Fruit fly (Drosophila melanogaster) whole organism, embryonic: ENCODE data around the gene CG31161.

Source experiments
- Abd-B ChIP-seq: fragments of 200-800 bp; sonication (Bioruptor generic); optimal IDR thresholded peaks from 2 replicates; lab custom pipeline; 2018; ENCODE audit warnings: missing biosample characterization, mild to moderate bottlenecking, missing genetic modification characterization, moderate library complexity
- CG10431 ChIP-seq: fragments of 200-800 bp; sonication (Bioruptor generic); optimal IDR thresholded peaks from 3 replicates; lab custom pipeline; 2018; ENCODE audit warnings: missing biosample characterization, mild to moderate bottlenecking, missing genetic modification characterization
- CG13775 ChIP-seq: fragments of 200-800 bp; sonication (Bioruptor generic); optimal IDR thresholded peaks from 3 replicates; lab custom pipeline; 2017; ENCODE audit warnings: missing biosample characterization, mild to moderate bottlenecking, missing genetic modification characterization
- CG15269 ChIP-seq: fragments of 200-800 bp; sonication (Bioruptor generic); optimal IDR thresholded peaks from 2 replicates; lab custom pipeline; 2018; ENCODE audit warnings: missing biosample characterization, mild to moderate bottlenecking, missing genetic modification characterization, moderate library complexity
- CG18011 ChIP-seq: fragments of 200-800 bp; sonication (Bioruptor generic); optimal IDR thresholded peaks from 2 replicates; lab custom pipeline; 2017; ENCODE audit warnings: missing biosample characterization, missing genetic modification characterization, mild to moderate bottlenecking, moderate library complexity, missing genotype
- CG34422 ChIP-seq: fragments of 200-800 bp; sonication (Bioruptor generic); IDR thresholded peaks from 3 replicates; pipeline ENCODE4 v1.3.6; 2022; ENCODE audit warnings: missing biosample characterization, missing genetic modification characterization
- CG3995 ChIP-seq: fragments of 200-800 bp; sonication (Bioruptor generic); optimal IDR thresholded peaks from 3 replicates; lab custom pipeline; 2016; ENCODE audit warnings: missing biosample characterization, missing genetic modification characterization
- CG4854 ChIP-seq: fragments of 200-800 bp; sonication (Bioruptor generic); optimal IDR thresholded peaks from 2 replicates; lab custom pipeline; 2016; ENCODE audit warnings: missing biosample characterization, missing genetic modification characterization, inconsistent platforms
- CG7271 ChIP-seq: fragments of 200-800 bp; sonication (Bioruptor generic); optimal IDR thresholded peaks from 2 replicates; lab custom pipeline; 2018; ENCODE audit warnings: missing biosample characterization, mild to moderate bottlenecking, missing genetic modification characterization, moderate library complexity
- Dek ChIP-seq: fragments of 200-800 bp; sonication (Bioruptor generic); optimal IDR thresholded peaks from 3 replicates; lab custom pipeline; 2019; ENCODE audit warnings: missing biosample characterization, mild to moderate bottlenecking, missing genetic modification characterization, moderate library complexity
- Dfd ChIP-seq, 2 experiments: fragments of >200 bp; optimal IDR thresholded peaks; 2 replicates each; lab custom pipeline; 2017; ENCODE audit warnings: missing biosample characterization in 2 of 2, missing genetic modification characterization in 2 of 2
- Dip2 ChIP-seq: fragments of 200-800 bp; sonication (Bioruptor generic); IDR thresholded peaks from 2 replicates; pipeline ENCODE4 v1.3.6; 2022; ENCODE audit warnings: missing biosample characterization, missing genetic modification characterization
- Doc3 ChIP-seq: fragments of 200-800 bp; sonication (Bioruptor generic); IDR thresholded peaks from 3 replicates; pipeline ENCODE4 v1.3.6; 2022; ENCODE audit warnings: missing biosample characterization, missing genetic modification characterization; ENCODE audit not compliant: partially characterized antibody
- Drgx ChIP-seq: fragments of 200-800 bp; sonication (Bioruptor generic); IDR thresholded peaks from 2 replicates; pipeline ENCODE4 v1.3.6; 2022; ENCODE audit warnings: missing biosample characterization, missing genetic modification characterization
- Kr ChIP-seq: fragments of 200-800 bp; sonication (Bioruptor generic); optimal IDR thresholded peaks from 2 replicates; lab custom pipeline; 2017; ENCODE audit warnings: missing biosample characterization, mild to moderate bottlenecking, missing genetic modification characterization
- Lhr ChIP-seq: fragments of 200-800 bp; sonication (Bioruptor generic); optimal IDR thresholded peaks from 3 replicates; lab custom pipeline; 2017; ENCODE audit warnings: mild to moderate bottlenecking, missing biosample characterization, missing genetic modification reagents, missing genetic modification characterization
- Nf-YC ChIP-seq: fragments of 200-800 bp; optimal IDR thresholded peaks from 3 replicates; lab custom pipeline; 2019; ENCODE audit warnings: missing biosample characterization, mild to moderate bottlenecking, missing genetic modification characterization, moderate library complexity
- PHDP ChIP-seq: fragments of 200-800 bp; sonication (Bioruptor generic); optimal IDR thresholded peaks from 3 replicates; lab custom pipeline; 2018; ENCODE audit warnings: missing biosample characterization, mild to moderate bottlenecking, missing genetic modification characterization, moderate library complexity
- Pdp1 ChIP-seq, 2 experiments: fragments of 200-800 bp; sonication (Bioruptor generic); optimal IDR thresholded peaks; 3 replicates each; lab custom pipeline; 2016; ENCODE audit warnings: missing biosample characterization in 2 of 2, missing genetic modification characterization in 2 of 2, mild to moderate bottlenecking in 1 of 2, moderate library complexity in 1 of 2
- Rx ChIP-seq: fragments of 200-800 bp; sonication (Bioruptor generic); IDR thresholded peaks from 2 replicates; pipeline ENCODE4 v1.3.6; 2022; ENCODE audit warnings: missing biosample characterization, missing genetic modification characterization
- Taf1 ChIP-seq: fragments of 200-800 bp; sonication (Bioruptor generic); IDR thresholded peaks from 2 replicates; pipeline ENCODE4 v1.3.6; 2022; ENCODE audit warnings: missing biosample characterization, missing genetic modification characterization
- Tbp ChIP-seq: fragments of >200 bp; optimal IDR thresholded peaks from 2 replicates; lab custom pipeline; 2018; ENCODE audit warnings: missing biosample characterization, missing genetic modification characterization
- Vsx1 ChIP-seq: fragments of 200-800 bp; sonication (Bioruptor generic); optimal IDR thresholded peaks from 2 replicates; lab custom pipeline; 2017; ENCODE audit warnings: missing biosample characterization, mild to moderate bottlenecking, missing genetic modification characterization, missing genetic modification reagents
- bab2 ChIP-seq: fragments of 200-800 bp; sonication (Bioruptor generic); optimal IDR thresholded peaks from 2 replicates; lab custom pipeline; 2016; ENCODE audit warnings: missing biosample characterization, missing genetic modification characterization
- cato ChIP-seq: fragments of 200-800 bp; sonication (Bioruptor generic); optimal IDR thresholded peaks from 2 replicates; lab custom pipeline; 2016; ENCODE audit warnings: missing biosample characterization, missing genetic modification characterization, borderline replicate concordance
- chif ChIP-seq, 2 experiments: fragments of 200-800 bp; sonication (Bioruptor generic); optimal IDR thresholded peaks; 3 replicates each; lab custom pipeline; 2016; ENCODE audit warnings: missing biosample characterization in 2 of 2, missing genetic modification characterization in 2 of 2
- chn ChIP-seq: fragments of 200-800 bp; sonication (Bioruptor generic); optimal IDR thresholded peaks from 2 replicates; lab custom pipeline; 2016; ENCODE audit warnings: missing biosample characterization, missing genetic modification characterization
- dati ChIP-seq: fragments of 200-800 bp; sonication (Bioruptor generic); IDR thresholded peaks from 2 replicates; pipeline ENCODE4 v1.3.6; 2022; ENCODE audit warnings: missing biosample characterization, missing genetic modification characterization
- dysf ChIP-seq: fragments of 200-800 bp; sonication (Bioruptor generic); IDR thresholded peaks from 3 replicates; pipeline ENCODE4 v1.3.6; 2022; ENCODE audit warnings: missing biosample characterization, missing genetic modification characterization
- ems ChIP-seq: fragments of 200-800 bp; sonication (Bioruptor generic); optimal IDR thresholded peaks from 3 replicates; lab custom pipeline; 2016; ENCODE audit warnings: missing biosample characterization, missing genetic modification characterization
- fd102C ChIP-seq: fragments of 200-800 bp; sonication (Bioruptor generic); optimal IDR thresholded peaks from 2 replicates; lab custom pipeline; 2018; ENCODE audit warnings: missing biosample characterization, mild to moderate bottlenecking, missing genetic modification characterization, moderate library complexity
- fd3F ChIP-seq: fragments of 200-800 bp; sonication (Bioruptor generic); optimal IDR thresholded peaks from 2 replicates; lab custom pipeline; 2018; ENCODE audit warnings: missing biosample characterization, mild to moderate bottlenecking, missing genetic modification characterization, moderate library complexity
- fru ChIP-seq: fragments of >200 bp; optimal IDR thresholded peaks from 2 replicates; lab custom pipeline; 2017
- fu2 ChIP-seq: fragments of 200-800 bp; sonication (Bioruptor generic); optimal IDR thresholded peaks from 2 replicates; lab custom pipeline; 2016; ENCODE audit warnings: missing biosample characterization, missing genetic modification characterization
- gt ChIP-seq: fragments of 200-800 bp; sonication (Bioruptor generic); IDR thresholded peaks from 2 replicates; pipeline ENCODE4 v1.3.6; 2022; ENCODE audit warnings: missing biosample characterization, missing genetic modification characterization
- hb ChIP-seq: fragments of 200-800 bp; sonication (Bioruptor generic); IDR thresholded peaks from 3 replicates; pipeline ENCODE4 v1.3.6; 2022; ENCODE audit warnings: missing biosample characterization, missing genetic modification characterization; ENCODE audit not compliant: partially characterized antibody
- hbn ChIP-seq: fragments of 200-800 bp; sonication (Bioruptor generic); IDR thresholded peaks from 2 replicates; pipeline ENCODE4 v1.3.6; 2022; ENCODE audit warnings: missing biosample characterization, missing genetic modification characterization; ENCODE audit not compliant: partially characterized antibody
- insv ChIP-seq, 2 experiments: fragments of 200-800 bp; sonication (Bioruptor generic); optimal IDR thresholded peaks; 3 replicates each; lab custom pipeline; 2016 to 2018; ENCODE audit warnings: missing biosample characterization in 2 of 2, missing genetic modification characterization in 2 of 2
- kay ChIP-seq: fragments of 200-800 bp; sonication (Bioruptor generic); optimal IDR thresholded peaks from 2 replicates; lab custom pipeline; 2016; ENCODE audit warnings: missing biosample characterization, missing genetic modification characterization
- klu ChIP-seq: fragments of 200-800 bp; sonication (Bioruptor generic); IDR thresholded peaks from 2 replicates; pipeline ENCODE4 v1.3.6; 2022; ENCODE audit warnings: missing biosample characterization, missing genetic modification characterization
- knrl ChIP-seq: fragments of 200-800 bp; sonication (Bioruptor generic); IDR thresholded peaks from 3 replicates; pipeline ENCODE4 v1.3.6; 2022; ENCODE audit warnings: missing biosample characterization, missing genetic modification characterization; ENCODE audit not compliant: partially characterized antibody
- lab ChIP-seq: fragments of 200-800 bp; sonication (Bioruptor generic); optimal IDR thresholded peaks from 3 replicates; lab custom pipeline; 2017; ENCODE audit warnings: missing biosample characterization, missing genetic modification characterization, mild to moderate bottlenecking, moderate library complexity, missing genetic modification reagents
- pb ChIP-seq: fragments of 200-800 bp; sonication (Bioruptor generic); optimal IDR thresholded peaks from 3 replicates; lab custom pipeline; 2016; ENCODE audit warnings: missing biosample characterization, missing genetic modification characterization
- pros ChIP-seq: fragments of 200-800 bp; sonication (Bioruptor generic); optimal IDR thresholded peaks from 3 replicates; lab custom pipeline; 2019; ENCODE audit warnings: missing biosample characterization, mild to moderate bottlenecking, missing genetic modification characterization, moderate library complexity
- repo ChIP-seq: fragments of 200-800 bp; sonication (Bioruptor generic); optimal IDR thresholded peaks from 2 replicates; lab custom pipeline; 2016; ENCODE audit warnings: missing biosample characterization, missing genetic modification characterization
- ro ChIP-seq: fragments of 200-800 bp; sonication (Bioruptor generic); IDR thresholded peaks from 2 replicates; pipeline ENCODE4 v1.3.6; 2022; ENCODE audit warnings: missing biosample characterization, missing genetic modification characterization
- tio ChIP-seq: fragments of 200-800 bp; sonication (Bioruptor generic); optimal IDR thresholded peaks from 2 replicates; lab custom pipeline; 2017; ENCODE audit warnings: missing biosample characterization, missing genetic modification characterization, inconsistent platforms
- twi ChIP-seq: fragments of 200-800 bp; optimal IDR thresholded peaks from 2 replicates; lab custom pipeline; 2019; ENCODE audit warnings: missing biosample characterization, mild to moderate bottlenecking, missing genetic modification characterization, moderate library complexity
- wdn ChIP-seq: fragments of 200-800 bp; sonication (Bioruptor generic); IDR thresholded peaks from 2 replicates; pipeline ENCODE4 v1.3.6; 2022; ENCODE audit warnings: missing biosample characterization, missing genetic modification characterization
- yki ChIP-seq: fragments of >200 bp; optimal IDR thresholded peaks from 3 replicates; lab custom pipeline; 2018
- zf30C ChIP-seq: fragments of 200-800 bp; sonication (Bioruptor generic); optimal IDR thresholded peaks from 3 replicates; lab custom pipeline; 2018; ENCODE audit warnings: missing biosample characterization, mild to moderate bottlenecking, missing genetic modification characterization

Gene CG31161

dm6 chr3R:22587419-22587963 lies 28.8 kb upstream of the CG31161 start, which contains the start of gene Efa6 (continued):
- no peak for TF ChIP-seq dysf
- TF ChIP-seq Kr (GFP tag; lab: Kevin White, UChicago), result no peak
- TF ChIP-seq lab (GFP tag; lab: Kevin White, UChicago), result peak; percentile 58
- TF ChIP-seq wdn (GFP tag; lab: Robert Waterston, UW), result no peak
- no peak for TF ChIP-seq dati (GFP tag; lab: Robert Waterston, UW)
- no peak; the same call in 2 of the 3 replicates for TF ChIP-seq CG34422 (GFP tag; lab: Robert Waterston, UW)
- peak; percentile 95 for TF ChIP-seq CG3995 (GFP tag; lab: Kevin White, UChicago)
- no peak for TF ChIP-seq pros
- no peak for TF ChIP-seq tio
- TF ChIP-seq hb (GFP tag; lab: Robert Waterston, UW), result peak; percentile 83
- no peak for TF ChIP-seq yki (lab: Kevin White, UChicago)
- peak; percentile 22 for TF ChIP-seq CG15269 (tag; lab: Kevin White, UChicago)
- TF ChIP-seq cato (GFP tag; lab: Kevin White, UChicago), result peak; percentile 31
- peak; percentile 42 for TF ChIP-seq bab2 (GFP tag; lab: Kevin White, UChicago)
- no peak for TF ChIP-seq gt
- peak; percentile 55 for TF ChIP-seq PHDP (tag; lab: Kevin White, UChicago)
- TF ChIP-seq Rx (GFP tag; lab: Robert Waterston, UW), result no peak
- TF ChIP-seq pb (GFP tag; lab: Kevin White, UChicago), result peak; percentile 4
- peak in 1 of 2 experiments; percentile 54 for TF ChIP-seq Pdp1 (GFP tag; optimal IDR thresholded peaks at IDR 0.05; lab: Kevin White, UChicago)
- peak; percentile 97 for TF ChIP-seq knrl
- TF ChIP-seq insv (GFP tag; optimal IDR thresholded peaks at IDR 0.05; lab: Kevin White, UChicago), result peak in 1 of 2 experiments; percentile 14
- no peak for TF ChIP-seq Drgx (GFP tag; lab: Robert Waterston, UW)
- peak; percentile 32 for TF ChIP-seq CG4854 (GFP tag; lab: Kevin White, UChicago)
- peak; percentile 94 for TF ChIP-seq hbn (GFP tag; lab: Robert Waterston, UW)
- no peak for TF ChIP-seq Dip2
- peak; percentile 25 for TF ChIP-seq CG18011 (GFP tag; lab: Kevin White, UChicago)
- no peak for TF ChIP-seq CG10431
- TF ChIP-seq zf30C (GFP tag; lab: Kevin White, UChicago), result no peak
- TF ChIP-seq Lhr, result peak; percentile 77
- peak; percentile 63 for TF ChIP-seq Nf-YC (tag; lab: Kevin White, UChicago)
- TF ChIP-seq klu, result no peak
- TF ChIP-seq CG7271, result no peak
- no peak for TF ChIP-seq twi (tag; lab: Kevin White, UChicago)
- TF ChIP-seq fd3F, result peak; percentile 30
- peak; percentile 19 for TF ChIP-seq chn (GFP tag; lab: Kevin White, UChicago)
- peak; percentile 15 for TF ChIP-seq ems (GFP tag; lab: Kevin White, UChicago)
- TF ChIP-seq Vsx1 (GFP tag; lab: Kevin White, UChicago), result no peak
- TF ChIP-seq Taf1 (GFP tag; lab: Robert Waterston, UW), result 0 out of 2 replicates have a peak, but pooled peaks have one; percentile 14
- TF ChIP-seq Doc3 (GFP tag; lab: Robert Waterston, UW), result peak; percentile 98
- no peak for TF ChIP-seq fru (lab: Kevin White, UChicago)
- peak; percentile 37 for TF ChIP-seq Dek (tag; lab: Kevin White, UChicago)
- no peak for TF ChIP-seq kay (GFP tag; lab: Kevin White, UChicago)
- TF ChIP-seq chif (GFP tag; optimal IDR thresholded peaks at IDR 0.05; lab: Kevin White, UChicago), result peak in 1 of 2 experiments; percentile 14
- no peak for TF ChIP-seq Tbp (GFP tag; lab: Kevin White, UChicago)
- TF ChIP-seq ro (GFP tag; lab: Robert Waterston, UW), result no peak
- no peak for TF ChIP-seq fd102C (GFP tag; lab: Kevin White, UChicago)
- no peak for TF ChIP-seq fu2 (GFP tag; lab: Kevin White, UChicago)
- no peak for TF ChIP-seq repo
- TF ChIP-seq CG13775 (GFP tag; lab: Kevin White, UChicago), result peak; percentile 64
- no peak for TF ChIP-seq Dfd (GFP tag; optimal IDR thresholded peaks at IDR 0.05; lab: Kevin White, UChicago)
- TF ChIP-seq Abd-B, result peak; percentile 45
